Fruit fly (Drosophila melanogaster) whole organism, embryonic: ENCODE results near the gene car.

Source experiments
- BEAF-32 ChIP-seq: fragments of 200-800 bp; sonication (Bioruptor generic); optimal IDR thresholded peaks from 3 replicates; lab custom pipeline; 2017; ENCODE audit warnings: missing biosample characterization, missing genetic modification characterization, mild to moderate bottlenecking, moderate library complexity, missing genetic modification reagents
- C15 ChIP-seq: fragments of 200-800 bp; sonication (Bioruptor generic); IDR thresholded peaks from 3 replicates; pipeline ENCODE4 v1.3.6; 2022; ENCODE audit warnings: missing biosample characterization, missing genetic modification characterization
- CG10274 ChIP-seq: fragments of 200-800 bp; sonication (Bioruptor generic); optimal IDR thresholded peaks from 3 replicates; lab custom pipeline; 2017; ENCODE audit warnings: missing biosample characterization, mild to moderate bottlenecking, missing genetic modification characterization
- CG10565 ChIP-seq: fragments of 200-800 bp; sonication (Bioruptor generic); optimal IDR thresholded peaks from 3 replicates; lab custom pipeline; 2016; ENCODE audit warnings: missing biosample characterization, mild to moderate bottlenecking, missing genetic modification characterization
- CG11085 ChIP-seq: fragments of 200-800 bp; sonication (Bioruptor generic); IDR thresholded peaks from 2 replicates; pipeline ENCODE4 v1.3.6; 2022; ENCODE audit warnings: missing biosample characterization, missing genetic modification characterization
- CG11560 ChIP-seq: fragments of 200-800 bp; sonication (Bioruptor generic); IDR thresholded peaks from 3 replicates; pipeline ENCODE4 v1.3.6; 2022; ENCODE audit warnings: missing biosample characterization, missing genetic modification characterization
- CG11696 ChIP-seq: fragments of 200-800 bp; sonication (Bioruptor generic); IDR thresholded peaks from 2 replicates; pipeline ENCODE4 v1.3.6; 2022; ENCODE audit warnings: missing biosample characterization, missing genetic modification characterization
- CG15514 ChIP-seq: fragments of 200-800 bp; sonication (Bioruptor generic); optimal IDR thresholded peaks from 3 replicates; lab custom pipeline; 2017; ENCODE audit warnings: missing biosample characterization, missing genetic modification characterization, mild to moderate bottlenecking, moderate library complexity, missing genetic modification reagents
- CG1603 ChIP-seq: fragments of 200-800 bp; sonication (Bioruptor generic); optimal IDR thresholded peaks from 2 replicates; lab custom pipeline; 2019; ENCODE audit warnings: missing biosample characterization, mild to moderate bottlenecking, missing genetic modification characterization, moderate library complexity
- CG17912 ChIP-seq: fragments of 200-800 bp; sonication (Bioruptor generic); optimal IDR thresholded peaks from 2 replicates; lab custom pipeline; 2018; ENCODE audit warnings: missing biosample characterization, mild to moderate bottlenecking, missing genetic modification characterization
- CG1832 ChIP-seq: fragments of 200-800 bp; sonication (Bioruptor generic); optimal IDR thresholded peaks from 2 replicates; lab custom pipeline; 2017; ENCODE audit warnings: missing biosample characterization, mild to moderate bottlenecking, missing genetic modification characterization, inconsistent platforms
- CG30020 ChIP-seq: fragments of 200-800 bp; optimal IDR thresholded peaks from 2 replicates; lab custom pipeline; 2019; ENCODE audit warnings: missing biosample characterization, mild to moderate bottlenecking, missing genetic modification characterization, moderate library complexity
- CG3065 ChIP-seq: fragments of 200-800 bp; sonication (Bioruptor generic); optimal IDR thresholded peaks from 2 replicates; lab custom pipeline; 2016; ENCODE audit warnings: missing biosample characterization, missing genetic modification characterization
- CG31365 ChIP-seq: fragments of 200-800 bp; sonication (Bioruptor generic); optimal IDR thresholded peaks from 2 replicates; lab custom pipeline; 2018; ENCODE audit warnings: missing biosample characterization, mild to moderate bottlenecking, missing genetic modification characterization
- CG34376 ChIP-seq: fragments of 200-800 bp; sonication (Bioruptor generic); optimal IDR thresholded peaks from 2 replicates; lab custom pipeline; 2018; ENCODE audit warnings: missing biosample characterization, mild to moderate bottlenecking, missing genetic modification characterization
- CG34422 ChIP-seq: fragments of 200-800 bp; sonication (Bioruptor generic); IDR thresholded peaks from 3 replicates; pipeline ENCODE4 v1.3.6; 2022; ENCODE audit warnings: missing biosample characterization, missing genetic modification characterization
- CG5245 ChIP-seq: fragments of 200-800 bp; sonication (Bioruptor generic); optimal IDR thresholded peaks from 3 replicates; lab custom pipeline; 2016; ENCODE audit warnings: missing biosample characterization, missing genetic modification characterization
- CG7745 ChIP-seq: fragments of 200-800 bp; sonication (Bioruptor generic); optimal IDR thresholded peaks from 2 replicates; lab custom pipeline; 2018; ENCODE audit warnings: missing biosample characterization, mild to moderate bottlenecking, missing genetic modification characterization, moderate library complexity
- CG8089 ChIP-seq: fragments of 200-800 bp; sonication (Bioruptor generic); optimal IDR thresholded peaks from 3 replicates; lab custom pipeline; 2016; ENCODE audit warnings: missing biosample characterization, missing genetic modification characterization
- CTCF ChIP-seq: fragments of 200-800 bp; sonication (Bioruptor generic); optimal IDR thresholded peaks from 2 replicates; lab custom pipeline; 2017; ENCODE audit warnings: missing biosample characterization, mild to moderate bottlenecking, missing genetic modification characterization, moderate library complexity
- D19B ChIP-seq: fragments of 200-800 bp; sonication (Bioruptor generic); optimal IDR thresholded peaks from 2 replicates; lab custom pipeline; 2017; ENCODE audit warnings: missing biosample characterization, mild to moderate bottlenecking, missing genetic modification characterization
- H2.0 ChIP-seq: fragments of 200-800 bp; sonication (Bioruptor generic); IDR thresholded peaks from 2 replicates; pipeline ENCODE4 v1.3.6; 2022; ENCODE audit warnings: missing biosample characterization, missing genetic modification characterization
- Hand ChIP-seq: fragments of 200-800 bp; sonication (Bioruptor generic); optimal IDR thresholded peaks from 2 replicates; lab custom pipeline; 2017; ENCODE audit warnings: mild to moderate bottlenecking, missing biosample characterization, missing genetic modification reagents, missing genetic modification characterization
- Hr39 ChIP-seq: fragments of >200 bp; optimal IDR thresholded peaks from 2 replicates; lab custom pipeline; 2017
- Med ChIP-seq: fragments of 200-800 bp; sonication (Bioruptor generic); peaks from one replicate; lab custom pipeline; 2016; ENCODE audit warnings: missing biosample characterization, missing genetic modification characterization, mild to moderate bottlenecking, inconsistent platforms, moderate library complexity
- NFAT ChIP-seq: fragments of 200-800 bp; sonication (Bioruptor generic); IDR thresholded peaks from 2 replicates; pipeline ENCODE4 v1.3.6; 2022; ENCODE audit warnings: missing biosample characterization, missing genetic modification characterization
- NK7.1 ChIP-seq: fragments of 200-800 bp; sonication (Bioruptor generic); optimal IDR thresholded peaks from 3 replicates; lab custom pipeline; 2016; ENCODE audit warnings: missing biosample characterization, missing genetic modification characterization
- Six4 ChIP-seq: fragments of 200-800 bp; sonication (Bioruptor generic); optimal IDR thresholded peaks from 2 replicates; lab custom pipeline; 2016; ENCODE audit warnings: missing biosample characterization, missing genetic modification characterization
- Sry-β ChIP-seq: fragments of 200-800 bp; sonication (Bioruptor generic); optimal IDR thresholded peaks from 2 replicates; lab custom pipeline; 2018; ENCODE audit warnings: missing biosample characterization, mild to moderate bottlenecking, missing genetic modification characterization, moderate library complexity
- Tbp ChIP-seq: fragments of >200 bp; optimal IDR thresholded peaks from 2 replicates; lab custom pipeline; 2018; ENCODE audit warnings: missing biosample characterization, missing genetic modification characterization
- ash1 ChIP-seq: fragments of 200-800 bp; sonication (Bioruptor generic); optimal IDR thresholded peaks from 2 replicates; lab custom pipeline; 2018; ENCODE audit warnings: missing biosample characterization, mild to moderate bottlenecking, missing genetic modification characterization
- bbx ChIP-seq: fragments of 200-800 bp; sonication (Bioruptor generic); IDR thresholded peaks from 2 replicates; pipeline ENCODE4 v1.3.6; 2022; ENCODE audit warnings: missing biosample characterization, missing genetic modification characterization; ENCODE audit not compliant: partially characterized antibody
- btn ChIP-seq: fragments of 200-800 bp; sonication (Bioruptor generic); optimal IDR thresholded peaks from 2 replicates; lab custom pipeline; 2016; ENCODE audit warnings: missing biosample characterization, missing genetic modification characterization
- chinmo ChIP-seq: fragments of 200-800 bp; sonication (Bioruptor generic); IDR thresholded peaks from 4 replicates; pipeline ENCODE4 v1.3.6; 2022; ENCODE audit warnings: missing biosample characterization, missing genetic modification characterization; ENCODE audit not compliant: partially characterized antibody
- exex ChIP-seq: fragments of 200-800 bp; sonication (Bioruptor generic); optimal IDR thresholded peaks from 4 replicates; lab custom pipeline; 2018; ENCODE audit warnings: missing biosample characterization, mild to moderate bottlenecking, missing genetic modification characterization, moderate library complexity
- gce ChIP-seq: fragments of 200-800 bp; sonication (Bioruptor generic); IDR thresholded peaks from 3 replicates; pipeline ENCODE4 v1.3.6; 2022; ENCODE audit warnings: missing biosample characterization, missing genetic modification characterization
- gcm2 ChIP-seq: fragments of 200-800 bp; sonication (Bioruptor generic); optimal IDR thresholded peaks from 2 replicates; lab custom pipeline; 2016; ENCODE audit warnings: missing biosample characterization, missing genetic modification characterization
- grn ChIP-seq: fragments of 200-800 bp; sonication (Bioruptor generic); optimal IDR thresholded peaks from 3 replicates; lab custom pipeline; 2017; ENCODE audit warnings: missing biosample characterization, missing genetic modification characterization
- lab ChIP-seq: fragments of 200-800 bp; sonication (Bioruptor generic); optimal IDR thresholded peaks from 3 replicates; lab custom pipeline; 2017; ENCODE audit warnings: missing biosample characterization, missing genetic modification characterization, mild to moderate bottlenecking, moderate library complexity, missing genetic modification reagents
- lov ChIP-seq, 2 experiments: fragments of 200-800 bp in 1 of 2; fragments of >200 bp in 1 of 2; sonication (Bioruptor generic) in 1 of 2; IDR thresholded peaks in 1 of 2; optimal IDR thresholded peaks in 1 of 2; 2 replicates in 1 of 2; 3 replicates in 1 of 2; pipeline versions ENCODE4 v1.3.6 to Lab custom; 2017 to 2022; ENCODE audit warnings: missing biosample characterization in 1 of 2, missing genetic modification characterization in 1 of 2
- mirr ChIP-seq: fragments of 200-800 bp; sonication (Bioruptor generic); optimal IDR thresholded peaks from 3 replicates; lab custom pipeline; 2018; ENCODE audit warnings: missing biosample characterization, mild to moderate bottlenecking, missing genetic modification characterization
- pum ChIP-seq: fragments of 200-800 bp; sonication (Bioruptor generic); optimal IDR thresholded peaks from 2 replicates; lab custom pipeline; 2016; ENCODE audit warnings: missing biosample characterization, missing genetic modification characterization
- sug ChIP-seq: fragments of 200-800 bp; optimal IDR thresholded peaks from 2 replicates; lab custom pipeline; 2019; ENCODE audit warnings: missing biosample characterization, mild to moderate bottlenecking, missing genetic modification characterization, moderate library complexity
- twi ChIP-seq: fragments of 200-800 bp; optimal IDR thresholded peaks from 2 replicates; lab custom pipeline; 2019; ENCODE audit warnings: missing biosample characterization, mild to moderate bottlenecking, missing genetic modification characterization, moderate library complexity
- tx ChIP-seq: fragments of 200-800 bp; sonication (Bioruptor generic); optimal IDR thresholded peaks from 2 replicates; lab custom pipeline; 2016; ENCODE audit warnings: missing biosample characterization, missing genetic modification characterization
- vvl ChIP-seq: fragments of 200-800 bp; sonication (Bioruptor generic); IDR thresholded peaks from 2 replicates; pipeline ENCODE4 v1.3.6; 2022; ENCODE audit warnings: missing biosample characterization, missing genetic modification characterization

The car gene

DNA sequence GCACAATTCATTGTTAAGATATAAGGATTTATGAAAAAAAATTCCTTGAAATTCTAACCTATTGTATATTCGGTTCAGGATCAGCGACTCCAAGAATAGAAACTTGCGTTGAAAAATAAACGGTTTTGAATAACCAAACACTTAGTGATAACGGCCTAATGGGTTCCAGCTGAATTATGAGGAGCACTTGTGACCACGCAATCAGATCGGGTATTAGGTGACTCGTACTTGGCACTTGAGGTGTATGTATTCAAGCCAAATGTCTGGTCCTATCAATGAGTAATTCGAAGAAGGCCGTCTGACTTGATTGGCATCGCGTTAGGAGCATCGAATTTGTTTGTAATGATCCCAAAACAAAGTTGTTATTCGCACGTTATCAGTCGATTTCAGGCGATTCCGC is 24.8 kb downstream of the car start:
- TF ChIP-seq grn (GFP tag; lab: Kevin White, UChicago) (peak; percentile 64), Tbp (GFP tag; lab: Kevin White, UChicago) (no peak), CG11696 (GFP tag; lab: Robert Waterston, UW) (no peak), CG10565 (no peak), mirr (GFP tag; lab: Kevin White, UChicago) (peak; percentile 19), exex (peak; percentile 91), pum (GFP tag; lab: Kevin White, UChicago) (no peak), tx (GFP tag; lab: Kevin White, UChicago) (no peak), bbx (no peak), vvl (GFP tag; lab: Robert Waterston, UW) (no peak), CG17912 (GFP tag; lab: Kevin White, UChicago) (no peak), Six4 (GFP tag; lab: Kevin White, UChicago) (no peak), CG1832 (GFP tag; lab: Kevin White, UChicago) (no peak), sug (peak; percentile 43)

dm6 chrX:19592309-19592708 is 26.5 kb downstream of the car start, which contains the start of gene CG14205:
Gene CG14205 (plus strand): TSS chrX:19592609.
- TF ChIP-seq CG31365 (tag; lab: Kevin White, UChicago) (no peak), bbx (no peak), twi (tag; lab: Kevin White, UChicago) (no peak), CG7745 (tag; lab: Kevin White, UChicago) (no peak), sug (peak; percentile 49), CG34376 (GFP tag; lab: Kevin White, UChicago) (peak; percentile 25), Hand (GFP tag; lab: Kevin White, UChicago) (no peak), CG1603 (tag; lab: Kevin White, UChicago) (no peak), btn (no peak), CTCF (GFP tag; lab: Kevin White, UChicago) (no peak), CG34422 (GFP tag; lab: Robert Waterston, UW) (no peak), CG11085 (GFP tag; lab: Robert Waterston, UW) (no peak), CG10274 (GFP tag; lab: Kevin White, UChicago) (no peak), BEAF-32 (GFP tag; lab: Kevin White, UChicago) (no peak), gcm2 (GFP tag; lab: Kevin White, UChicago) (no peak), D19B (GFP tag; lab: Kevin White, UChicago) (no peak), CG30020 (tag; lab: Kevin White, UChicago) (no peak), chinmo (GFP tag; lab: Robert Waterston, UW) (no peak), NK7.1 (GFP tag; lab: Kevin White, UChicago) (no peak), CG11560 (tag; lab: Robert Waterston, UW) (no peak), lab (GFP tag; lab: Kevin White, UChicago) (no peak), exex (peak; percentile 73), grn (GFP tag; lab: Kevin White, UChicago) (peak; percentile 28), CG3065 (GFP tag; lab: Kevin White, UChicago) (no peak), CG8089 (GFP tag; lab: Kevin White, UChicago) (no peak)
- TF ChIP-seq, all 482 proteins: peak for 4

- TF ChIP-seq NFAT: no peak
- TF ChIP-seq CG15514: peak; percentile 59
- TF ChIP-seq CG8089 (GFP tag; lab: Kevin White, UChicago): no peak
- no peak for TF ChIP-seq lov (optimal IDR thresholded peaks at IDR 0.05; lab: Kevin White, UChicago)
- no peak for TF ChIP-seq lov (GFP tag; IDR thresholded peaks at IDR 0.05; lab: Robert Waterston, UW)
- TF ChIP-seq Hr39 (lab: Kevin White, UChicago): no peak
- no peak for TF ChIP-seq gce (GFP tag; lab: Robert Waterston, UW)
- TF ChIP-seq C15: no peak
- TF ChIP-seq Med (GFP tag; lab: Kevin White, UChicago): peak; percentile 9
- peak; percentile 60 for TF ChIP-seq CG5245
- peak; percentile 48 for TF ChIP-seq Sry-β (GFP tag; lab: Kevin White, UChicago)
- TF ChIP-seq ash1: no peak
- peak; percentile 53 for TF ChIP-seq D19B (GFP tag; lab: Kevin White, UChicago)
- TF ChIP-seq H2.0 (GFP tag; lab: Robert Waterston, UW): peak; percentile 15; the same call in 1 of the 2 replicates
These were observed 30.0 kb downstream of the car start for dm6 chrX:19595862-19596261.
